Worm (Caenorhabditis elegans): ENCODE results near the gene rmd-1.

- TF ChIP-seq ama-1 (optimal IDR thresholded peaks at IDR 0.05): no peak
- TF ChIP-seq ceh-36 (tag; optimal IDR thresholded peaks at IDR 0.05): no peak
- TF ChIP-seq pes-1 (GFP tag; IDR thresholded peaks at IDR 0.05): no peak
- TF ChIP-seq ets-7 (tag; optimal IDR thresholded peaks at IDR 0.05): no peak
- no peak for TF ChIP-seq tra-4 (tag; optimal IDR thresholded peaks at IDR 0.05)
- no peak for TF ChIP-seq tbx-11 (GFP tag; IDR thresholded peaks at IDR 0.05)
- no peak for TF ChIP-seq hmbx-1 (tag; optimal IDR thresholded peaks at IDR 0.05)
- no peak for TF ChIP-seq hmg-4 (GFP tag; optimal IDR thresholded peaks at IDR 0.05)
These were observed 6.0 kb upstream of the rmd-1 start, which contains the start of gene ech-6 for ce11 chrIII:9752852-9753251.
